Worm (Caenorhabditis elegans): Measurements from ENCODE around the gene C09G9.8.

The C09G9.8 gene

ce11 chrIV:8893746-8894145 lies 12.5 kb downstream of the C09G9.8 start, which contains the start of gene rad-54.L2:
rad-54.L2 (plus strand) TSS chrIV:8894077.
- TF ChIP-seq hmg-11 (tag; optimal IDR thresholded peaks at IDR 0.05): peak; percentile 22
- peak; percentile 6 for TF ChIP-seq nhr-11 (tag; optimal IDR thresholded peaks at IDR 0.05)
- no peak for TF ChIP-seq lsy-12 (tag; optimal IDR thresholded peaks at IDR 0.05)
- peak; percentile 18 for TF ChIP-seq nhr-23 (tag; optimal IDR thresholded peaks at IDR 0.05)
- TF ChIP-seq lin-39 (tag; optimal IDR thresholded peaks at IDR 0.05): peak; percentile 28
- peak; percentile 54 for TF ChIP-seq ceh-28 (tag; optimal IDR thresholded peaks at IDR 0.05)
- TF ChIP-seq lin-15B (tag; optimal IDR thresholded peaks at IDR 0.05): peak; percentile 72
- peak; percentile 71 for TF ChIP-seq nhr-25 (tag; optimal IDR thresholded peaks at IDR 0.05)
- TF ChIP-seq pha-4 (tag; optimal IDR thresholded peaks at IDR 0.05): peak; percentile 99
- TF ChIP-seq unc-39 (tag; optimal IDR thresholded peaks at IDR 0.05): no peak
- TF ChIP-seq ceh-16 (tag; optimal IDR thresholded peaks at IDR 0.05): no peak
- TF ChIP-seq unc-62 (GFP tag; optimal IDR thresholded peaks at IDR 0.05): no peak
- no peak for TF ChIP-seq R02D3.7 (tag; optimal IDR thresholded peaks at IDR 0.05)
- peak; percentile 74 for TF ChIP-seq nfya-1 (tag; optimal IDR thresholded peaks at IDR 0.05; ENCODE audit: insufficient read depth)
- TF ChIP-seq pqm-1 (tag; optimal IDR thresholded peaks at IDR 0.05): peak; percentile 46
- no peak for TF ChIP-seq skn-1 (tag; optimal IDR thresholded peaks at IDR 0.05)
- peak; percentile 69 for TF ChIP-seq egl-5 (tag; optimal IDR thresholded peaks at IDR 0.05)
- TF ChIP-seq ztf-4 (tag; optimal IDR thresholded peaks at IDR 0.05): peak; percentile 57
- no peak for TF ChIP-seq nhr-237 (tag; optimal IDR thresholded peaks at IDR 0.05)
- TF ChIP-seq fos-1 (tag; optimal IDR thresholded peaks at IDR 0.05): no peak
- TF ChIP-seq nhr-67 (tag; optimal IDR thresholded peaks at IDR 0.05): no peak
- TF ChIP-seq sea-2 (GFP tag; optimal IDR thresholded peaks at IDR 0.05): no peak
- peak; percentile 26 for TF ChIP-seq jun-1 (tag; optimal IDR thresholded peaks at IDR 0.05)
- TF ChIP-seq elt-2 (tag; optimal IDR thresholded peaks at IDR 0.05): peak; percentile 60
- TF ChIP-seq ama-1 (optimal IDR thresholded peaks at IDR 0.05): peak; percentile 20

- peak; percentile 12 for TF ChIP-seq elt-2 (tag; optimal IDR thresholded peaks at IDR 0.05)
- no peak for TF ChIP-seq lin-39 (tag; optimal IDR thresholded peaks at IDR 0.05)
Observed at ce11 chrIV:8901346-8901745, 20.1 kb downstream of the C09G9.8 start, which contains the start of gene C27B7.5. C27B7.5 (plus strand) TSS chrIV:8901646.

- no peak for TF ChIP-seq R02D3.7 (tag; optimal IDR thresholded peaks at IDR 0.05)
- TF ChIP-seq fkh-2 (tag; optimal IDR thresholded peaks at IDR 0.05): no peak
- no peak for TF ChIP-seq ztf-11 (tag; optimal IDR thresholded peaks at IDR 0.05)
- no peak for TF ChIP-seq mdl-1 (tag; optimal IDR thresholded peaks at IDR 0.05)
- no peak for TF ChIP-seq nhr-76 (tag; optimal IDR thresholded peaks at IDR 0.05)
- TF ChIP-seq hmg-11 (tag; optimal IDR thresholded peaks at IDR 0.05): no peak
- no peak for TF ChIP-seq ztf-4 (tag; optimal IDR thresholded peaks at IDR 0.05)
- no peak for TF ChIP-seq nhr-23 (tag; optimal IDR thresholded peaks at IDR 0.05)
- TF ChIP-seq ZK546.5 (tag; optimal IDR thresholded peaks at IDR 0.05): no peak
- TF ChIP-seq fos-1 (tag; optimal IDR thresholded peaks at IDR 0.05): no peak
- no peak for TF ChIP-seq lsy-12 (tag; optimal IDR thresholded peaks at IDR 0.05)
- TF ChIP-seq nhr-67 (tag; optimal IDR thresholded peaks at IDR 0.05): no peak
Observed at ce11 chrIV:8906164-8906563, 24.9 kb downstream of the C09G9.8 start, which contains the start of gene C27B7.6. C27B7.6 (minus strand) TSS chrIV:8906345.

DNA sequence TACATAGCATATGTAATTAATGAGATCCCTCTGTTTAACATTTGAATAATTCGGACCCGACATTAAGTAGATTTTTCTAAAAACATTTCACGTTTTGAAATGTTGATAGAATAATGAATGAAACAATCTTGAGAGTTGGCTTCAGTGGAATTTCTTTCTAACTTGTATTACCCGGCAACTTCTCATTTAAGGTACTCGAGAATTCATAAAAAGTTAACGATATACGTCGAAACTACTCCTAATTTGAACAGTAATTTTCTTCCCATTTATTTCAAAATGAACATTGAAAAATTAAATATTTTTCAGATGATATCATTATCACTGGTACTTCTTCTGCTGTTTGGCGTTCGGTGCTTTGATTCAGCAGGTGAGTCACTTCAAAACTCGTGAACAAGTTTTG lies 25.5 kb downstream of the C09G9.8 start, which contains the start of gene C27B7.7:
TSS of gene C27B7.7 (plus strand) at position 301 of the 400 bp plus-strand sequence.
- no peak for TF ChIP-seq tbx-2 (tag; optimal IDR thresholded peaks at IDR 0.05)
- no peak for TF ChIP-seq hmg-11 (tag; optimal IDR thresholded peaks at IDR 0.05)
- no peak for TF ChIP-seq ceh-82 (tag; optimal IDR thresholded peaks at IDR 0.05)
- TF ChIP-seq ceh-9 (tag; optimal IDR thresholded peaks at IDR 0.05): no peak

DNA sequence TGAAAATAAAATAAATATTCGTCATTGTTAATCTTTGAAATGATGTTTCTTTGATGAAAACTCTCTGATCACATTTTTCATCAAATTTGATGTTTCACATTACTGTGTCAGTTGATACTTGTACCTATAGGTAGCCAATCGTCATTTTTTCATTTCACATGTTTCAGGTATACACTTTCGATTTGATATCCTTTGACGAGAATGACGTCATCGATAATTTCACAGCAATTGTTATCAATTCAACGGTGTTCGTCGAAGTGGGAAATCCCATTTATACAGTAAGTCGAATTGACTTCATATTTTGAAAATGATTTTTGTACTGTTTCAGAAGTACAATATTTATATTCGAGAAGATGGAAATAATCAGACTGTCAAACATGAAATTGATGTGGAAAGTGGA lies 32.9 kb downstream of the C09G9.8 start:
- TF ChIP-seq aly-2 (tag; optimal IDR thresholded peaks at IDR 0.05) (no peak), ceh-82 (tag; optimal IDR thresholded peaks at IDR 0.05) (no peak), nhr-67 (tag; optimal IDR thresholded peaks at IDR 0.05) (no peak), ZK546.5 (tag; optimal IDR thresholded peaks at IDR 0.05) (no peak), elt-2 (tag; optimal IDR thresholded peaks at IDR 0.05) (no peak), nhr-77 (tag; optimal IDR thresholded peaks at IDR 0.05) (no peak), nfya-1 (tag; optimal IDR thresholded peaks at IDR 0.05; ENCODE audit: insufficient read depth) (no peak), daf-12 (tag; optimal IDR thresholded peaks at IDR 0.05) (no peak), lin-39 (tag; optimal IDR thresholded peaks at IDR 0.05) (no peak), nhr-76 (tag; optimal IDR thresholded peaks at IDR 0.05) (no peak), nhr-28 (tag; optimal IDR thresholded peaks at IDR 0.05) (no peak), hmg-11 (tag; optimal IDR thresholded peaks at IDR 0.05) (no peak), lin-15B (tag; optimal IDR thresholded peaks at IDR 0.05) (no peak), lsy-12 (tag; optimal IDR thresholded peaks at IDR 0.05) (no peak), elt-1 (tag; optimal IDR thresholded peaks at IDR 0.05) (no peak), tbx-2 (tag; optimal IDR thresholded peaks at IDR 0.05) (no peak)
